Worm (Caenorhabditis elegans) whole organism, L2 larva: ENCODE data around the gene flwr-1.

Source experiments
- C34F6.9 ChIP-seq: fragments of 150-350 bp; optimal IDR thresholded peaks from 2 replicates; lab custom pipeline; 2014; ENCODE audit warnings: missing biosample characterization, missing genetic modification characterization
- Y55F3AM.14 ChIP-seq: fragments of 200-800 bp; sonication (Bioruptor generic); optimal IDR thresholded peaks from 2 replicates; lab custom pipeline; 2018; ENCODE audit warnings: mild to moderate bottlenecking, missing genetic modification characterization, missing compliant biosample characterization
- ZK546.5 ChIP-seq: sonication (generic microtip); optimal IDR thresholded peaks from 2 replicates; lab custom pipeline; 2017; ENCODE audit warnings: missing biosample characterization, missing genetic modification characterization
- alr-1 ChIP-seq: fragments of 150-350 bp; optimal IDR thresholded peaks from 2 replicates; lab custom pipeline; 2014; ENCODE audit warnings: missing biosample characterization, missing genetic modification characterization
- ama-1 ChIP-seq: fragments of 150-350 bp; optimal IDR thresholded peaks from 2 replicates; lab custom pipeline; 2018; ENCODE audit warnings: inconsistent platforms
- blmp-1 ChIP-seq: sonication (generic microtip); optimal IDR thresholded peaks from 2 replicates; lab custom pipeline; 2017; ENCODE audit warnings: missing genetic modification characterization, mild to moderate bottlenecking, missing compliant biosample characterization, antibody characterized with exemption, moderate library complexity; ENCODE audit not compliant: insufficient read depth
- ceh-16 ChIP-seq: fragments of 150-350 bp; optimal IDR thresholded peaks from 2 replicates; lab custom pipeline; 2014; ENCODE audit warnings: missing biosample characterization, missing genetic modification characterization
- ceh-82 ChIP-seq: fragments of 150-350 bp; optimal IDR thresholded peaks from 2 replicates; lab custom pipeline; 2014; ENCODE audit warnings: missing biosample characterization, missing genetic modification characterization
- crh-2 ChIP-seq: sonication (generic microtip); optimal IDR thresholded peaks from 2 replicates; lab custom pipeline; 2017; ENCODE audit warnings: missing biosample characterization, missing genetic modification characterization
- dmd-4 ChIP-seq: sonication (generic microtip); optimal IDR thresholded peaks from 2 replicates; lab custom pipeline; 2017; ENCODE audit warnings: missing biosample characterization, missing genetic modification characterization
- egl-27 ChIP-seq: sonication (generic microtip); optimal IDR thresholded peaks from 3 replicates; lab custom pipeline; 2017; ENCODE audit warnings: missing biosample characterization, missing genetic modification reagents, missing genetic modification characterization
- elt-1 ChIP-seq: fragments of 150-350 bp; optimal IDR thresholded peaks from 2 replicates; lab custom pipeline; 2014; ENCODE audit warnings: missing biosample characterization, missing genetic modification characterization
- elt-3 ChIP-seq: sonication (generic microtip); optimal IDR thresholded peaks from 2 replicates; lab custom pipeline; 2017; ENCODE audit warnings: missing biosample characterization, missing genetic modification characterization
- fos-1 ChIP-seq: fragments of 150-350 bp; optimal IDR thresholded peaks from 2 replicates; lab custom pipeline; 2014; ENCODE audit warnings: missing biosample characterization, missing genetic modification characterization
- gmeb-1 ChIP-seq: fragments of 150-350 bp; optimal IDR thresholded peaks from 2 replicates; lab custom pipeline; 2014; ENCODE audit warnings: missing biosample characterization, missing genetic modification characterization
- lin-13 ChIP-seq: fragments of 150-350 bp; optimal IDR thresholded peaks from 2 replicates; lab custom pipeline; 2014; ENCODE audit warnings: missing biosample characterization, missing genetic modification reagents, missing genetic modification characterization
- lin-39 ChIP-seq: fragments of 150-350 bp; optimal IDR thresholded peaks from 2 replicates; lab custom pipeline; 2014; ENCODE audit warnings: missing biosample characterization, missing genetic modification reagents, missing genetic modification characterization
- lsy-2 ChIP-seq, 2 experiments: fragments of 150-350 bp in 1 of 2; sonication (generic microtip) in 1 of 2; optimal IDR thresholded peaks; 2 replicates each; lab custom pipeline; 2014 to 2017; ENCODE audit warnings: missing biosample characterization in 2 of 2, missing genetic modification characterization in 2 of 2
- mab-5 ChIP-seq: fragments of 150-350 bp; optimal IDR thresholded peaks from 2 replicates; lab custom pipeline; 2014; ENCODE audit warnings: missing biosample characterization, missing genetic modification characterization
- nhr-10 ChIP-seq: sonication (generic microtip); optimal IDR thresholded peaks from 2 replicates; lab custom pipeline; 2017; ENCODE audit warnings: missing biosample characterization, missing genetic modification characterization
- nhr-12 ChIP-seq: fragments of 150-350 bp; optimal IDR thresholded peaks from 2 replicates; lab custom pipeline; 2014; ENCODE audit warnings: missing biosample characterization, missing genetic modification characterization
- nhr-129 ChIP-seq: fragments of 150-350 bp; optimal IDR thresholded peaks from 2 replicates; lab custom pipeline; 2014; ENCODE audit warnings: missing biosample characterization, missing genetic modification characterization
- nhr-21 ChIP-seq: fragments of 150-350 bp; optimal IDR thresholded peaks from 2 replicates; lab custom pipeline; 2014; ENCODE audit warnings: missing biosample characterization, missing genetic modification characterization
- nhr-25 ChIP-seq: fragments of 150-350 bp; sonication (generic microtip); optimal IDR thresholded peaks from 3 replicates; lab custom pipeline; 2014; ENCODE audit warnings: missing biosample characterization, missing genetic modification characterization
- nhr-6 ChIP-seq: fragments of 150-350 bp; optimal IDR thresholded peaks from 2 replicates; lab custom pipeline; 2014; ENCODE audit warnings: missing biosample characterization, missing genetic modification characterization
- nhr-77 ChIP-seq: fragments of 150-350 bp; optimal IDR thresholded peaks from 2 replicates; lab custom pipeline; 2014; ENCODE audit warnings: missing biosample characterization, missing genetic modification characterization
- peb-1 ChIP-seq: fragments of 150-350 bp; optimal IDR thresholded peaks from 2 replicates; lab custom pipeline; 2014; ENCODE audit warnings: missing biosample characterization, missing genetic modification characterization
- sem-4 ChIP-seq: fragments of 150-350 bp; optimal IDR thresholded peaks from 2 replicates; lab custom pipeline; 2014; ENCODE audit warnings: missing biosample characterization, missing genetic modification reagents, missing genetic modification characterization
- skn-1 ChIP-seq: sonication (generic microtip); optimal IDR thresholded peaks from 2 replicates; lab custom pipeline; 2017; ENCODE audit warnings: missing biosample characterization, missing genetic modification characterization
- sma-3 ChIP-seq: sonication (generic microtip); optimal IDR thresholded peaks from 2 replicates; lab custom pipeline; 2016; ENCODE audit warnings: missing genetic modification reagents, missing genetic modification characterization, missing compliant biosample characterization
- sma-9 ChIP-seq, 2 experiments: fragments of 150-350 bp in 1 of 2; sonication (generic microtip) in 1 of 2; optimal IDR thresholded peaks; 2 replicates each; lab custom pipeline; 2014 to 2016; ENCODE audit warnings: missing genetic modification characterization in 2 of 2, mild to moderate bottlenecking in 1 of 2, missing biosample characterization in 1 of 2, missing compliant biosample characterization in 1 of 2, missing genetic modification reagents in 1 of 2, moderate library complexity in 1 of 2
- snpc-4 ChIP-seq: fragments of 150-350 bp; optimal IDR thresholded peaks from 2 replicates; lab custom pipeline; 2014; ENCODE audit warnings: missing biosample characterization, missing genetic modification characterization
- unc-39 ChIP-seq: fragments of 150-350 bp; optimal IDR thresholded peaks from 2 replicates; lab custom pipeline; 2014; ENCODE audit warnings: missing biosample characterization, missing genetic modification characterization
- unc-55 ChIP-seq: fragments of 150-350 bp; sonication (generic microtip); optimal IDR thresholded peaks from 3 replicates; lab custom pipeline; 2014; ENCODE audit warnings: missing biosample characterization, missing genetic modification reagents, missing genetic modification characterization
- ztf-1 ChIP-seq: fragments of 200-800 bp; sonication (Bioruptor generic); conservative IDR thresholded peaks from 2 replicates; pipeline ENCODE4 v1.3.6; 2022; ENCODE audit warnings: missing genetic modification characterization, missing compliant biosample characterization
- ztf-11 ChIP-seq: sonication (generic microtip); optimal IDR thresholded peaks from 2 replicates; lab custom pipeline; 2017; ENCODE audit warnings: missing biosample characterization, missing genetic modification characterization
- ztf-4 ChIP-seq: fragments of 150-350 bp; optimal IDR thresholded peaks from 2 replicates; lab custom pipeline; 2014; ENCODE audit warnings: missing biosample characterization, missing genetic modification characterization

Gene flwr-1

DNA sequence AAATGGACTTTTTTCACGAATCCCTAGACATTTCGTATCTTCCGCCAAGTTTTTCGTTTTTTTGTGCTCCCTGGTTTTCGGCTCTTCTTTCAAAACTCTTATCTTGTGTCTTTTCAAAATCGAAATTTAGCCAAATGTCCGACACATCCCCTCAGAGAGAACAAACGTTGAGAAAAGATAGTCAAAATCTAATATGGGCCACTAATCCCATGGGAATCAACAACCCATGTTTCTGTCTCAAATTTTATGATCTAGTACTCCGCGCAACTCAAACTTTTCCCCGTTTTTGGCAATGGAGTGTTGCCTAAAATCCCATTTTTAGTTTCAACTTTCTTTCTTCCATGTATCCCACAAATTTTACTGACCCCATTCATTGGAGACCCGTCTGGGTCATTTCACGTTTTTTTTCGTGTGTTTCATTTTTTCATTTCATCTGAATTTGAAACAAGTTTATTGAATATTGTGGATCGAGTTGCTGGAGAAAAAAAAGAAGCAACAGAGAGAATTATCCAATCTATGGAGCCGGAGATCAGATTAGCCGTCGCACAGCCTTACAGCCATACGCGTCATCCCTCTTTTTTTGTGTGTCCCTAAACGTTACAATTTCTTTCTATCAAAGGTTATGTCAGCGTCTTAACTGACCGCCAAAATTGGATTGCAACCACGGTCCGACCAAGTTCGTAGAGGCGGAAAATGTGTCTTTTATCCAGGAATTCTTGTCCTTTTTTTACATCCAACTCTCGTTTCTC is 41.6 kb upstream of the flwr-1 start:
- TF ChIP-seq lsy-2 (tag; optimal IDR thresholded peaks at IDR 0.05; lab: Kevin White, UChicago) (peak in 1 of 2 experiments; percentile 5), ztf-4 (no peak), mab-5 (tag; lab: Kevin White, UChicago) (peak; percentile 67), snpc-4 (peak; percentile 12)

DNA sequence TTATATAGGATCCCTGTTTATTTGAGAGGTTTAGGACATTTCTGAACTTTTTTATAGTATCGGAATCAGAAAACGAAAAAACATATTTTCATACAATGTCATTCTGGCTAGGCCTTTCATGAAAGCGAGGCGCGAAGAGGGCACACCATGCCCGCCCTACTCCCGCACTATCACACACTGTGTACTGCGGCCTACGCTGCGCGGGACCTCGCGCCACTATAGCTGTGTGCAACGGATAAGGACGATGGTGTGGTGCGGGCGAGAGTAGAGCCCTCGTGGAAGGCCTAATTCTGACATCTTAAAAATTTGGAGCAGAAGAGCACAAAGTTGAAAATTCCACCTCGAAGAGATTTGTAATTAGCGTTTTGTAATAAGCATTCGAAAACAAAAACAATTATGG is 40.9 kb upstream of the flwr-1 start:
- TF ChIP-seq nhr-21 (tag; lab: Kevin White, UChicago) (no peak), elt-3 (tag; lab: Kevin White, UChicago) (no peak), snpc-4 (peak; percentile 75), C34F6.9 (tag; lab: Kevin White, UChicago) (no peak)

DNA sequence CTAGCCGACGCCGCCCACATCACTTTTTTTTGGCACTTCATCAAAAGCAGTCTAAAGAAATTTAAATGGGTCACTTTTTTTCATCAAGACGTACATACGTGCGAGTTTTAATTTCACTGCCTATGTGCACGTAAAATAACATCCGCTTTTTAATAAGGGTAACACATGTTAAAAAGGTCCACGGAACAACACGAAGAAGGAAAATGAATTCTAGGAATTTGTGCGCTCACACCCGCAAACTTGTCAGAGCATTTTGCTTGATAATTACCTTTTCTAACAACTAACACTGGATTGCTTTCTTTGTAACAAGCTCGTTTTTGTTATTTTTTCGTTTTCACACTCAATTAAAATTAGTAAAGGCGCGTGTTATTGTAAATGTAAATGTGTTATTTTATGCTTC is 38.6 kb upstream of the flwr-1 start:
- TF ChIP-seq nhr-21 (tag; lab: Kevin White, UChicago): no peak
- TF ChIP-seq elt-3 (tag; lab: Kevin White, UChicago): no peak
- no peak for TF ChIP-seq nhr-12 (tag; lab: Kevin White, UChicago)
- no peak for TF ChIP-seq ztf-11 (tag; lab: Kevin White, UChicago)
- no peak for TF ChIP-seq Y55F3AM.14 (GFP tag; lab: Kevin White, UChicago)
- no peak for TF ChIP-seq peb-1 (tag; lab: Kevin White, UChicago)
- no peak for TF ChIP-seq C34F6.9 (tag; lab: Kevin White, UChicago)

DNA sequence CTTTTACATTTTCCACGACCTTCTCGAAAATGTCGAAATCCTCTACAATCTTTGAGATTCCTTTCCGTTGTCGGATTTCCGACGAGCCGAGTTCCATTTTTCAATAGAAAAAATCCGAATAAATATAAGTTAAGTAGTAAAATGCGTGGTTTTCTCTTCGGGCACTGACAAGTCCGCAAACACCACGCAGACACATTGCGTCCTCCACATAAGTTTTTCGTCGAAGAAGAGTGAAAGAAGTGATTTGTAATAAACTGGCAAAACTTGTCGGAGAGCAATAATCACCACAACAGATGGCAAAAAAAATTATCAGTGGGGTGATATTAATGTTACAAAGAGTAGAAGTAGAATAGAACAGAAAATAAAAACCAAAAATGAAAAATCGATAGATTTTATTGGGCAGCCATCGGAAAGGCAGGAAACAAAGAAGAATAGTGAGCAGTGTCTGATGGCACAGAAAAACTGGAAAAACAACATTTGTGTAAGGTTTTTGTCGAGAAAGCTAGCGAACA is 36.8 kb upstream of the flwr-1 start, which contains the start of gene ergi-2:
Gene ergi-2, minus strand, starts transcription at position 462 of the 512 bp plus-strand sequence.
- TF ChIP-seq elt-1 (no peak), skn-1 (tag; lab: Kevin White, UChicago) (no peak), crh-2 (tag; lab: Kevin White, UChicago) (peak; percentile 43), lin-13 (no peak), Y55F3AM.14 (GFP tag; lab: Kevin White, UChicago) (no peak), fos-1 (peak; percentile 23), egl-27 (tag; lab: Kevin White, UChicago) (no peak), C34F6.9 (tag; lab: Kevin White, UChicago) (peak; percentile 32), gmeb-1 (tag; lab: Kevin White, UChicago) (no peak), ceh-82 (no peak), alr-1 (tag; lab: Kevin White, UChicago) (no peak), nhr-129 (tag; lab: Kevin White, UChicago) (peak; percentile 46), unc-55 (GFP tag; lab: Kevin White, UChicago) (peak; percentile 35)

DNA sequence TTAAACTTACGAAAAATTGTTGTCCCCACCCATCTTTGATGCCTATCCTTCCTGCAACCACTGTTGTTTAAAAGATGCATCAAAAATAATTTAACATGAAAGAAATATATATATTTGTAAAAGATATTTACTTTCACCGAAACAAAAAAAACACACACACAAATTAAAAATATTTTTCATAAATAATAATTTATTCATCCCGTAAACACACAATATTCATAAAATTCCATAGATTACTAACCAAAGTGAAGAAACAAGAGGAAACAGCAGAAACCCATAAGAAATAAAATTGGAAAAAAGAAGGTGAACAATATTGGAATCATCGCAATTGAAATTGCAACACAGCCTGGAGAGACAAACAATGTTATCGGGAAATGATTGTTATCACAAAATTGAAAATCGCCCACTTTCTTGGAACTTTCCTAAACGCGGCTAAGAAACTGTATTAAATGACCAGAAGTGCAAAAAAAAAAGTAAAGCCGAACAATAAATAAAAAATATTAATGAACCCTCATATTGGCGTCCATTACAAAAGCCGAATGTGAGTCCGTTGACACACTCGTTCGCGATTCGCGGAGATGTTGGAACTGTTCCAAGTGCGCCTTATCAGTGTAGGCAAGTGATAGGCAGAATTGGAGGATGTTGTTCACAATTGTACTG is 34.0 kb upstream of the flwr-1 start, which contains the start of gene slc-25A18.1:
Gene slc-25A18.1, minus strand, starts transcription at position 51 of the 660 bp plus-strand sequence.
- TF ChIP-seq alr-1 (tag; lab: Kevin White, UChicago) (no peak), mab-5 (tag; lab: Kevin White, UChicago) (no peak), ZK546.5 (no peak), crh-2 (tag; lab: Kevin White, UChicago) (no peak), ama-1 (lab: Kevin White, UChicago) (no peak), nhr-77 (tag; lab: Kevin White, UChicago) (no peak), nhr-6 (tag; lab: Kevin White, UChicago) (no peak), elt-3 (tag; lab: Kevin White, UChicago) (no peak), skn-1 (tag; lab: Kevin White, UChicago) (no peak), ztf-1 (GFP tag; lab: Robert Waterston, UW) (no peak)

DNA sequence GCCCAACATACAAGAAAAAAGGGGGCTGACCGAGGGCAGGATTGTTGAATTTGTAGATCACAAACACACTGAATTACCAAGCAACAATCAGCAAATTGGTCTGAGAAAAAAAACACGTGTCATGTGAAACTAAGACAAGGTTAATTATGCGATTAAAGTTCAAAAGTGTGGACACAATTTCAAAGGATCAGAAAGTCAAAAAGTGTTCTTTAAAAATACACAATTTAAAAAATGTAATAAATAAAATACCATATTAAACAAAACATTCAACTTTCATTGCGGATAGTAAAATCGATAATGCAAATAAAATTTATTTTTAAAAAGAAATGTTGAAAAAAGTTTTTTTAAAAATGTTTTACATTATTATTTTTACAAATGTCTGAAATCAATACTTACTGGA is 29.0 kb upstream of the flwr-1 start, which contains the start of gene cutl-3:
Gene cutl-3, minus strand, starts transcription at position 101 of the 400 bp plus-strand sequence.
- TF ChIP-seq nhr-25 (tag; lab: Kevin White, UChicago): no peak
- no peak for TF ChIP-seq sma-3 (GFP tag; lab: Kevin White, UChicago)
- TF ChIP-seq lin-39 (tag; lab: Kevin White, UChicago): no peak
- no peak for TF ChIP-seq sem-4 (tag; lab: Kevin White, UChicago)
- no peak for TF ChIP-seq unc-39 (tag; lab: Kevin White, UChicago)
- no peak for TF ChIP-seq C34F6.9 (tag; lab: Kevin White, UChicago)
- TF ChIP-seq ztf-4: no peak
- TF ChIP-seq sma-9 (GFP tag; optimal IDR thresholded peaks at IDR 0.05; lab: Kevin White, UChicago): no peak
- TF ChIP-seq sma-9 (tag; optimal IDR thresholded peaks at IDR 0.05; lab: Kevin White, UChicago): no peak
- TF ChIP-seq blmp-1 (tag; lab: Kevin White, UChicago): no peak
- no peak for TF ChIP-seq nhr-10 (tag; lab: Kevin White, UChicago)
- TF ChIP-seq ceh-16 (tag; lab: Kevin White, UChicago): no peak
- TF ChIP-seq alr-1 (tag; lab: Kevin White, UChicago): no peak
- no peak for TF ChIP-seq dmd-4 (tag; lab: Kevin White, UChicago)
- no peak for TF ChIP-seq ztf-1 (GFP tag; lab: Robert Waterston, UW)
